Worm (Caenorhabditis elegans) whole organism, mixed stage, embryonic: ENCODE data around the gene nep-11.

Experiments
- elt-3 ChIP-seq: fragments of 150-350 bp; optimal IDR thresholded peaks from 2 replicates; lab custom pipeline; 2014; ENCODE audit warnings: missing biosample characterization, missing genetic modification characterization
- ham-2 ChIP-seq: fragments of 200-800 bp; sonication (Bioruptor generic); optimal IDR thresholded peaks from 2 replicates; lab custom pipeline; 2018; ENCODE audit warnings: mild to moderate bottlenecking, missing genetic modification characterization, missing compliant biosample characterization
- lin-13 ChIP-seq: fragments of 150-350 bp; optimal IDR thresholded peaks from 2 replicates; lab custom pipeline; 2014; ENCODE audit warnings: missing biosample characterization, missing genetic modification characterization
- lin-32 ChIP-seq: fragments of 200-800 bp; sonication (Bioruptor generic); optimal IDR thresholded peaks from 2 replicates; lab custom pipeline; 2018; ENCODE audit warnings: mild to moderate bottlenecking, missing genetic modification characterization, missing compliant biosample characterization
- mab-5 ChIP-seq: fragments of 150-350 bp; optimal IDR thresholded peaks from 2 replicates; lab custom pipeline; 2014; ENCODE audit warnings: missing biosample characterization, missing genetic modification characterization
- mep-1 ChIP-seq: fragments of 150-350 bp; optimal IDR thresholded peaks from 2 replicates; lab custom pipeline; 2017; ENCODE audit warnings: missing biosample characterization, missing genetic modification reagents, missing genetic modification characterization, inconsistent platforms
- nhr-237 ChIP-seq: fragments of 150-350 bp; optimal IDR thresholded peaks from 2 replicates; lab custom pipeline; 2014; ENCODE audit warnings: missing biosample characterization, missing genetic modification characterization
- snpc-4 ChIP-seq: fragments of 150-350 bp; optimal IDR thresholded peaks from 2 replicates; lab custom pipeline; 2014; ENCODE audit warnings: missing biosample characterization, missing genetic modification characterization

DNA sequence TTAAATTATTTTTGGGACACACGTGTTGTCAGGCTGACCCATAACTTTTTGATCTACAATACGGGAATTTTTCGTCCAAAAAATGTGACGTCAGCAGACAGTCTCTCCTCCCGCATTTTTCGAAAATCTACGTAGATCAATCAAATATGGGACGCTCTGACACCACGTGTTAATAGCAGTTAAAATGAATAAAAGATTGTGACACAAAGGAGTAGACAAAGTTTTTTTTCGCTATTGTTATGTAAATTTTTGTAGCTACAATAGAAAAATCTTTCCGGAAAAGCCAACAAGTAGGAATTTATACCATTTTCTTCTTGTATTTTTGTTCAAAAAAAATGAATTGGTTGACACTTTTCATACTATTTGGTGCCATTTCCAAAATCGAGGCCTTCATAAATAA is 16.0 kb upstream of the nep-11 start, which contains the start of gene C16C8.27:
- TF ChIP-seq lin-13, result no peak
- no peak for TF ChIP-seq mab-5 (tag; lab: Kevin White, UChicago)
- no peak for TF ChIP-seq snpc-4 (tag; lab: Kevin White, UChicago)
- no peak for TF ChIP-seq elt-3 (tag; lab: Kevin White, UChicago)
- no peak for TF ChIP-seq lin-32 (GFP tag; lab: Kevin White, UChicago)
- TF ChIP-seq nhr-237 (tag; lab: Kevin White, UChicago), result no peak
- no peak for TF ChIP-seq mep-1 (tag; lab: Kevin White, UChicago)
- TF ChIP-seq ham-2 (GFP tag; lab: Kevin White, UChicago), result no peak
